Worm (Caenorhabditis elegans) whole organism, late embryonic: ENCODE data around the gene idpc-3.

Source experiments
- F13H6.1 ChIP-seq: sonication (generic microtip); optimal IDR thresholded peaks from 2 replicates; lab custom pipeline; 2016; ENCODE audit warnings: missing genetic modification characterization, missing compliant biosample characterization
- ceh-9 ChIP-seq: sonication (generic microtip); optimal IDR thresholded peaks from 2 replicates; lab custom pipeline; 2016; ENCODE audit warnings: mild to moderate bottlenecking, missing genetic modification characterization, inconsistent platforms, missing compliant biosample characterization
- fkh-10 ChIP-seq: fragments of 150-350 bp; optimal IDR thresholded peaks from 2 replicates; lab custom pipeline; 2014; ENCODE audit warnings: missing biosample characterization, missing genetic modification reagents, missing genetic modification characterization
- pag-3 ChIP-seq: sonication (generic microtip); optimal IDR thresholded peaks from 2 replicates; lab custom pipeline; 2016; ENCODE audit warnings: missing compliant biosample characterization, missing genetic modification characterization, borderline replicate concordance
- pha-4 ChIP-seq: fragments of 150-350 bp; optimal IDR thresholded peaks from 2 replicates; lab custom pipeline; 2018; ENCODE audit warnings: missing biosample characterization, missing genetic modification reagents, missing genetic modification characterization
- sox-4 ChIP-seq: sonication (generic microtip); optimal IDR thresholded peaks from 2 replicates; lab custom pipeline; 2017; ENCODE audit warnings: mild to moderate bottlenecking, missing genetic modification characterization, inconsistent platforms, missing compliant biosample characterization

ce11 chrV:9621437-9621836 lies 7.6 kb downstream of the idpc-3 start:
- TF ChIP-seq pha-4 (tag; lab: Kevin White, UChicago): no peak
- no peak for TF ChIP-seq sox-4 (tag; lab: Kevin White, UChicago)
- TF ChIP-seq fkh-10 (GFP tag; lab: Kevin White, UChicago): no peak
- no peak for TF ChIP-seq pag-3
- no peak for TF ChIP-seq F13H6.1 (tag; lab: Kevin White, UChicago)
- TF ChIP-seq ceh-9 (tag; lab: Kevin White, UChicago): no peak
